Fruit fly (Drosophila melanogaster) whole organism, adult: ENCODE results near the gene CG13116.

Experiments used
- CG1620 ChIP-seq: fragments of 200-800 bp; sonication (Bioruptor generic); optimal IDR thresholded peaks from 2 replicates; lab custom pipeline; 2016; ENCODE audit warnings: missing biosample characterization, missing genetic modification characterization
- CG33017 ChIP-seq: fragments of 200-800 bp; sonication (Bioruptor generic); optimal IDR thresholded peaks from 2 replicates; lab custom pipeline; 2018; ENCODE audit warnings: missing biosample characterization, mild to moderate bottlenecking, missing genetic modification characterization, moderate library complexity
- CG5204 ChIP-seq: fragments of 200-800 bp; sonication (Bioruptor generic); optimal IDR thresholded peaks from 2 replicates; lab custom pipeline; 2016; ENCODE audit warnings: missing biosample characterization, missing genetic modification characterization
- CG7045 ChIP-seq: fragments of 200-800 bp; sonication (Bioruptor generic); optimal IDR thresholded peaks from 2 replicates; lab custom pipeline; 2017; ENCODE audit warnings: missing biosample characterization, mild to moderate bottlenecking, missing genetic modification characterization
- CG7101 ChIP-seq: fragments of 200-800 bp; sonication (Bioruptor generic); optimal IDR thresholded peaks from 2 replicates; lab custom pipeline; 2018; ENCODE audit warnings: missing biosample characterization, mild to moderate bottlenecking, missing genetic modification characterization, moderate library complexity
- Crg-1 ChIP-seq: fragments of 200-800 bp; sonication (Bioruptor generic); optimal IDR thresholded peaks from 2 replicates; lab custom pipeline; 2016; ENCODE audit warnings: missing biosample characterization, missing genetic modification characterization
- Hr96 ChIP-seq: fragments of 200-800 bp; sonication (Bioruptor generic); optimal IDR thresholded peaks from 2 replicates; lab custom pipeline; 2016; ENCODE audit warnings: missing biosample characterization, missing genetic modification characterization
- Mnt ChIP-seq: fragments of 200-800 bp; sonication (Bioruptor generic); optimal IDR thresholded peaks from 2 replicates; lab custom pipeline; 2016; ENCODE audit warnings: missing biosample characterization, mild to moderate bottlenecking, missing genetic modification characterization
- cic ChIP-seq: fragments of 200-800 bp; sonication (Bioruptor generic); optimal IDR thresholded peaks from 2 replicates; lab custom pipeline; 2017; ENCODE audit warnings: missing biosample characterization, mild to moderate bottlenecking, missing genetic modification characterization, moderate library complexity
- cnc ChIP-seq, 2 experiments: fragments of >200 bp; optimal IDR thresholded peaks; 2 replicates each; lab custom pipeline; 2017
- kay ChIP-seq: fragments of 200-800 bp; sonication (Bioruptor generic); peaks from one replicate; lab custom pipeline; 2016; ENCODE audit warnings: missing biosample characterization, missing genetic modification characterization, borderline replicate concordance
- ovo ChIP-seq: fragments of 200-800 bp; sonication (Bioruptor generic); optimal IDR thresholded peaks from 2 replicates; lab custom pipeline; 2016; ENCODE audit warnings: missing biosample characterization, missing genetic modification characterization
- tj ChIP-seq: fragments of 200-800 bp; sonication (Bioruptor generic); optimal IDR thresholded peaks from 3 replicates; lab custom pipeline; 2017; ENCODE audit warnings: missing biosample characterization, mild to moderate bottlenecking, missing genetic modification characterization, moderate library complexity
- toe ChIP-seq: fragments of 200-800 bp; sonication (Bioruptor generic); optimal IDR thresholded peaks from 2 replicates; lab custom pipeline; 2016; ENCODE audit warnings: missing biosample characterization, missing genetic modification characterization

DNA sequence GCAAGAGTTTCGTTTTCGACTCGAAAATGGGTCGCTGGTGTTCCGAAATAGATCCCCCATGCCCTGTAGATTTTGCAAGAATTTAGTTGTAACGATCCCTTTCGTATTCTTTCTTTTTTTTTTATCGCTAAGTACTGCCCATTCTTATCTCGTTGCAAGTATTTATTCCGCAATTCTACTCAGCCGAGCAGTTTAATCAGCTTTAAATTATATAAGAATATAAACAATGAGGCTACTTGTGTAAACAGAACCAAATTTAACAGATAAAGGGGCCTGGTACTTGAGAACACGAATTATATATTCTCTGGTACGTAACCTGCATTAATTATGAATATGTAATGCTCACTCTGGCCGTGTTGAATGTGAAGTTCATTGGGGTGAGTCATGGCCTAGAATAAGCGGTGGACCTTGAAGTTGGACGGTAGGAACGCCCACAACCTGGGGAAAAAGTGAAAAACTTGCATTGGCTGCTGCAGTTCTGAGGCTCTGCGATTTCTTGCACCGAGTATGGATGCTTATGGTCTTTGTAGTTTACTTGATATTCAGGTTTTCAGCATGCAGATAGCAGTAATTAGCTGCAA, 22.1 kb upstream of the CG13116 start:
- TF ChIP-seq toe (GFP tag; lab: Kevin White, UChicago): no peak
- peak; percentile 18 for TF ChIP-seq CG7101 (tag; lab: Kevin White, UChicago)
- peak; percentile 77 for TF ChIP-seq kay
- TF ChIP-seq cic (GFP tag; lab: Kevin White, UChicago): no peak
- TF ChIP-seq CG1620: no peak
- no peak for TF ChIP-seq Hr96 (GFP tag; lab: Kevin White, UChicago)
- no peak for TF ChIP-seq ovo (GFP tag; lab: Kevin White, UChicago)
- TF ChIP-seq CG5204 (GFP tag; lab: Kevin White, UChicago): no peak
- no peak for TF ChIP-seq CG33017 (tag; lab: Kevin White, UChicago)
- no peak for TF ChIP-seq CG7045 (GFP tag; lab: Kevin White, UChicago)
- no peak for TF ChIP-seq Mnt (GFP tag; lab: Kevin White, UChicago)
- TF ChIP-seq Crg-1 (GFP tag; lab: Kevin White, UChicago): no peak
- no peak for TF ChIP-seq tj
- TF ChIP-seq cnc (optimal IDR thresholded peaks at IDR 0.05; lab: Kevin White, UChicago): no peak
